Fruit fly (Drosophila melanogaster) whole organism, wandering third instar larva: Measurements from ENCODE around the gene CG14717.

Experiments used
- CG32264 ChIP-seq: fragments of 200-800 bp; sonication (Bioruptor generic); optimal IDR thresholded peaks from 2 replicates; lab custom pipeline; 2016; ENCODE audit warnings: missing biosample characterization, missing genetic modification characterization
- GATAd ChIP-seq: sonication (Bioruptor generic); optimal IDR thresholded peaks from 2 replicates; lab custom pipeline; 2016; ENCODE audit warnings: missing biosample characterization, missing genetic modification characterization
- HLH106 ChIP-seq: fragments of 200-800 bp; optimal IDR thresholded peaks from 3 replicates; lab custom pipeline; 2019; ENCODE audit warnings: missing biosample characterization, mild to moderate bottlenecking, missing genetic modification characterization, moderate library complexity
- Hr78 ChIP-seq: fragments of >200 bp; optimal IDR thresholded peaks from 2 replicates; lab custom pipeline; 2017; ENCODE audit warnings: missing biosample characterization, missing genetic modification characterization
- N ChIP-seq: fragments of >200 bp; optimal IDR thresholded peaks from 2 replicates; lab custom pipeline; 2018; ENCODE audit warnings: missing biosample characterization, missing external identifiers, missing genetic modification characterization
- OdsH ChIP-seq: fragments of 200-800 bp; sonication (Bioruptor generic); optimal IDR thresholded peaks from 2 replicates; lab custom pipeline; 2016; ENCODE audit warnings: missing biosample characterization, mild to moderate bottlenecking, missing genetic modification characterization
- brk ChIP-seq: fragments of 200-800 bp; sonication (Bioruptor generic); optimal IDR thresholded peaks from 2 replicates; lab custom pipeline; 2016; ENCODE audit warnings: missing biosample characterization, mild to moderate bottlenecking, missing genetic modification characterization
- dl ChIP-seq, 2 experiments: fragments of 175-275, 200-275 bp in 1 of 2; fragments of 200-275 bp in 1 of 2; sonication (Bioruptor generic); optimal IDR thresholded peaks; lab custom pipeline; 2018; ENCODE audit warnings: mild to moderate bottlenecking in 2 of 2, missing biosample characterization in 2 of 2, missing genetic modification characterization in 2 of 2, moderate library complexity in 2 of 2; ENCODE audit not compliant: partially characterized antibody in 2 of 2, insufficient read depth in 1 of 2
- pan ChIP-seq: fragments of >200 bp; optimal IDR thresholded peaks from 2 replicates; lab custom pipeline; 2017
- psq ChIP-seq: fragments of 200-800 bp; sonication (Bioruptor generic); optimal IDR thresholded peaks from 3 replicates; lab custom pipeline; 2017; ENCODE audit warnings: missing biosample characterization, mild to moderate bottlenecking, missing genetic modification characterization, moderate library complexity
- rgr ChIP-seq: fragments of 200-800 bp; sonication (Bioruptor generic); optimal IDR thresholded peaks from 3 replicates; lab custom pipeline; 2016; ENCODE audit warnings: missing biosample characterization, mild to moderate bottlenecking, missing genetic modification characterization
- sage ChIP-seq: fragments of 200-800 bp; sonication (Bioruptor generic); optimal IDR thresholded peaks from 2 replicates; lab custom pipeline; 2016; ENCODE audit warnings: missing biosample characterization, mild to moderate bottlenecking, missing genetic modification characterization
- tai ChIP-seq: sonication (Bioruptor generic); optimal IDR thresholded peaks from 2 replicates; lab custom pipeline; 2016; ENCODE audit warnings: missing biosample characterization, missing genetic modification characterization
- usp ChIP-seq: fragments of >200 bp; optimal IDR thresholded peaks from 2 replicates; lab custom pipeline; 2017; ENCODE audit warnings: missing biosample characterization, missing genetic modification characterization

dm6 chr3R:11684316-11684715 is 12.0 kb upstream of the CG14717 start, which contains the start of gene CG6830:
- TF ChIP-seq HLH106 (tag; lab: Kevin White, UChicago) (no peak), tai (no peak), usp (no peak), pan (lab: Kevin White, UChicago) (no peak), CG32264 (GFP tag; lab: Kevin White, UChicago) (no peak), psq (no peak), dl (GFP tag; optimal IDR thresholded peaks at IDR 0.05; lab: Kevin White, UChicago; ENCODE audit: insufficient read depth in 1 of 2, partially characterized antibody in 2 of 2) (no peak), N (GFP tag; lab: Kevin White, UChicago) (no peak), GATAd (no peak), Hr78 (GFP tag; lab: Kevin White, UChicago) (no peak), brk (no peak), rgr (no peak), OdsH (GFP tag; lab: Kevin White, UChicago) (no peak), sage (no peak)
